Worm (Caenorhabditis elegans) whole organism, mixed stage, embryonic: Measurements from ENCODE around the gene lips-1.

Experiments
- M03D4.4 ChIP-seq: sonication (generic microtip); optimal IDR thresholded peaks from 2 replicates; lab custom pipeline; 2017; ENCODE audit warnings: mild to moderate bottlenecking, missing genetic modification characterization, missing compliant biosample characterization
- bed-3 ChIP-seq: fragments of 200-800 bp; sonication (Bioruptor generic); optimal IDR thresholded peaks from 3 replicates; lab custom pipeline; 2018; ENCODE audit warnings: mild to moderate bottlenecking, missing genetic modification characterization, moderate library complexity, missing compliant biosample characterization
- blmp-1 ChIP-seq: fragments of 150-350 bp; optimal IDR thresholded peaks from 2 replicates; lab custom pipeline; 2014; ENCODE audit warnings: missing biosample characterization, missing genetic modification characterization
- ceh-43 ChIP-seq: fragments of 200-800 bp; sonication (Bioruptor generic); optimal IDR thresholded peaks from 2 replicates; lab custom pipeline; 2018; ENCODE audit warnings: mild to moderate bottlenecking, missing genetic modification characterization, moderate library complexity, missing compliant biosample characterization
- ceh-83 ChIP-seq: fragments of 200-800 bp; sonication (Bioruptor generic); optimal IDR thresholded peaks from 2 replicates; lab custom pipeline; 2018; ENCODE audit warnings: mild to moderate bottlenecking, missing genetic modification characterization, missing compliant biosample characterization
- ces-1 ChIP-seq: fragments of 150-350 bp; optimal IDR thresholded peaks from 2 replicates; lab custom pipeline; 2014; ENCODE audit warnings: missing biosample characterization, missing genetic modification reagents, missing genetic modification characterization
- cnd-1 ChIP-seq: fragments of 200-800 bp; sonication (Bioruptor generic); optimal IDR thresholded peaks from 2 replicates; lab custom pipeline; 2018; ENCODE audit warnings: mild to moderate bottlenecking, missing genetic modification characterization, missing compliant biosample characterization
- drap-1 ChIP-seq: fragments of 200-800 bp; sonication (Bioruptor generic); optimal IDR thresholded peaks from 3 replicates; lab custom pipeline; 2018; ENCODE audit warnings: mild to moderate bottlenecking, missing genetic modification characterization, missing compliant biosample characterization
- elt-1 ChIP-seq: sonication (generic microtip); optimal IDR thresholded peaks from 2 replicates; lab custom pipeline; 2017; ENCODE audit warnings: missing genetic modification characterization, mild to moderate bottlenecking, missing compliant biosample characterization, antibody characterized with exemption, moderate library complexity, borderline replicate concordance; ENCODE audit not compliant: insufficient read depth
- flh-1 ChIP-seq: fragments of 200-800 bp; sonication (Bioruptor generic); optimal IDR thresholded peaks from 2 replicates; lab custom pipeline; 2018; ENCODE audit warnings: mild to moderate bottlenecking, missing genetic modification characterization, moderate library complexity, missing compliant biosample characterization
- ham-2 ChIP-seq: fragments of 200-800 bp; sonication (Bioruptor generic); optimal IDR thresholded peaks from 2 replicates; lab custom pipeline; 2018; ENCODE audit warnings: mild to moderate bottlenecking, missing genetic modification characterization, missing compliant biosample characterization
- lin-13 ChIP-seq: fragments of 150-350 bp; optimal IDR thresholded peaks from 2 replicates; lab custom pipeline; 2014; ENCODE audit warnings: missing biosample characterization, missing genetic modification characterization
- lin-32 ChIP-seq: fragments of 200-800 bp; sonication (Bioruptor generic); optimal IDR thresholded peaks from 2 replicates; lab custom pipeline; 2018; ENCODE audit warnings: mild to moderate bottlenecking, missing genetic modification characterization, missing compliant biosample characterization
- lsy-2 ChIP-seq: fragments of 150-350 bp; optimal IDR thresholded peaks from 2 replicates; lab custom pipeline; 2014; ENCODE audit warnings: missing biosample characterization, missing genetic modification characterization
- mab-5 ChIP-seq: fragments of 150-350 bp; optimal IDR thresholded peaks from 2 replicates; lab custom pipeline; 2014; ENCODE audit warnings: missing biosample characterization, missing genetic modification characterization
- mep-1 ChIP-seq: fragments of 150-350 bp; optimal IDR thresholded peaks from 2 replicates; lab custom pipeline; 2017; ENCODE audit warnings: missing biosample characterization, missing genetic modification reagents, missing genetic modification characterization, inconsistent platforms
- mls-2 ChIP-seq: sonication (generic microtip); optimal IDR thresholded peaks from 2 replicates; lab custom pipeline; 2016; ENCODE audit warnings: mild to moderate bottlenecking, missing genetic modification characterization, moderate library complexity, missing compliant biosample characterization
- nhr-12 ChIP-seq: fragments of 150-350 bp; optimal IDR thresholded peaks from 2 replicates; lab custom pipeline; 2014; ENCODE audit warnings: missing biosample characterization, missing genetic modification characterization
- nhr-2 ChIP-seq: fragments of 150-350 bp; optimal IDR thresholded peaks from 2 replicates; lab custom pipeline; 2014; ENCODE audit warnings: missing biosample characterization, missing genetic modification characterization
- nhr-237 ChIP-seq: fragments of 150-350 bp; optimal IDR thresholded peaks from 2 replicates; lab custom pipeline; 2014; ENCODE audit warnings: missing biosample characterization, missing genetic modification characterization
- nhr-28 ChIP-seq: fragments of 150-350 bp; optimal IDR thresholded peaks from 2 replicates; lab custom pipeline; 2014; ENCODE audit warnings: missing biosample characterization, missing genetic modification characterization
- nhr-76 ChIP-seq: sonication (generic microtip); optimal IDR thresholded peaks from 2 replicates; lab custom pipeline; 2017; ENCODE audit warnings: missing biosample characterization, missing genetic modification characterization
- pha-4 ChIP-seq: fragments of 150-350 bp; optimal IDR thresholded peaks from 2 replicates; lab custom pipeline; 2018; ENCODE audit warnings: missing biosample characterization, missing genetic modification reagents, missing genetic modification characterization
- sem-2 ChIP-seq: fragments of 200-800 bp; sonication (Bioruptor generic); optimal IDR thresholded peaks from 2 replicates; lab custom pipeline; 2018; ENCODE audit warnings: mild to moderate bottlenecking, missing genetic modification characterization, missing compliant biosample characterization
- snpc-4 ChIP-seq: fragments of 150-350 bp; optimal IDR thresholded peaks from 2 replicates; lab custom pipeline; 2014; ENCODE audit warnings: missing biosample characterization, missing genetic modification characterization
- sptf-1 ChIP-seq: sonication (generic microtip); optimal IDR thresholded peaks from 2 replicates; lab custom pipeline; 2017; ENCODE audit warnings: mild to moderate bottlenecking, missing genetic modification characterization, moderate library complexity, missing compliant biosample characterization
- unc-39 ChIP-seq: fragments of 150-350 bp; optimal IDR thresholded peaks from 2 replicates; lab custom pipeline; 2014; ENCODE audit warnings: missing biosample characterization, missing genetic modification characterization
- unc-62 ChIP-seq: fragments of 150-350 bp; optimal IDR thresholded peaks from 2 replicates; lab custom pipeline; 2014; ENCODE audit warnings: missing biosample characterization, missing genetic modification reagents, missing genetic modification characterization
- zip-8 ChIP-seq: fragments of 150-350 bp; optimal IDR thresholded peaks from 2 replicates; lab custom pipeline; 2014; ENCODE audit warnings: missing biosample characterization, missing genetic modification characterization
- ztf-11 ChIP-seq: fragments of 150-350 bp; optimal IDR thresholded peaks from 2 replicates; lab custom pipeline; 2014; ENCODE audit warnings: missing biosample characterization, missing genetic modification characterization

lips-1 gene

ce11 chrX:12461557-12461956, 31.0 kb upstream of the lips-1 start, which contains the start of gene odr-7:
TSS of gene odr-7 (minus strand) at chrX:12461657.
- TF ChIP-seq unc-62 (GFP tag; lab: Kevin White, UChicago) (no peak), blmp-1 (tag; lab: Kevin White, UChicago) (no peak), unc-39 (tag; lab: Kevin White, UChicago) (no peak), nhr-237 (tag; lab: Kevin White, UChicago) (no peak), ham-2 (no peak), mab-5 (no peak), mep-1 (tag; lab: Kevin White, UChicago) (no peak), sem-2 (GFP tag; lab: Kevin White, UChicago) (no peak), cnd-1 (tag; lab: Kevin White, UChicago) (no peak), ces-1 (GFP tag; lab: Kevin White, UChicago) (no peak), nhr-28 (tag; lab: Kevin White, UChicago) (no peak), lin-32 (GFP tag; lab: Kevin White, UChicago) (no peak), ceh-83 (GFP tag; lab: Kevin White, UChicago) (no peak), bed-3 (no peak), sptf-1 (no peak), drap-1 (no peak), nhr-2 (tag; lab: Kevin White, UChicago) (no peak), M03D4.4 (tag; lab: Kevin White, UChicago) (no peak), flh-1 (GFP tag; lab: Kevin White, UChicago) (no peak)
- TF ChIP-seq, all 35 proteins: peak for 0

ce11 chrX:12463504-12463903, 29.1 kb upstream of the lips-1 start, which contains the start of gene T18D3.5:
TSS of gene T18D3.5 (plus strand) at chrX:12463804.
- TF ChIP-seq blmp-1 (tag; lab: Kevin White, UChicago) (no peak), pha-4 (no peak), ceh-43 (GFP tag; lab: Kevin White, UChicago) (no peak), bed-3 (no peak), ceh-83 (GFP tag; lab: Kevin White, UChicago) (no peak), ham-2 (no peak), sem-2 (GFP tag; lab: Kevin White, UChicago) (no peak), mls-2 (tag; lab: Kevin White, UChicago) (no peak)

ce11 chrX:12466769-12467168, 25.8 kb upstream of the lips-1 start, which contains the start of gene cdf-2:
TSS of gene cdf-2 (minus strand) at chrX:12466917.
- TF ChIP-seq M03D4.4 (tag; lab: Kevin White, UChicago): no peak
- TF ChIP-seq unc-62 (GFP tag; lab: Kevin White, UChicago): no peak
- TF ChIP-seq ztf-11 (tag; lab: Kevin White, UChicago): no peak
- TF ChIP-seq nhr-76 (tag; lab: Kevin White, UChicago): no peak
- no peak for TF ChIP-seq snpc-4 (tag; lab: Kevin White, UChicago)
- TF ChIP-seq mep-1 (tag; lab: Kevin White, UChicago): no peak
- TF ChIP-seq cnd-1 (tag; lab: Kevin White, UChicago): no peak
- TF ChIP-seq elt-1 (tag; lab: Kevin White, UChicago): no peak
- no peak for TF ChIP-seq mab-5
- no peak for TF ChIP-seq lin-32 (GFP tag; lab: Kevin White, UChicago)
- no peak for TF ChIP-seq nhr-28 (tag; lab: Kevin White, UChicago)
- no peak for TF ChIP-seq sptf-1
- no peak for TF ChIP-seq pha-4
- TF ChIP-seq zip-8 (tag; lab: Kevin White, UChicago): no peak
- TF ChIP-seq ceh-83 (GFP tag; lab: Kevin White, UChicago): no peak
- TF ChIP-seq mls-2 (tag; lab: Kevin White, UChicago): no peak

ce11 chrX:12467660-12468111, 24.9 kb upstream of the lips-1 start, which contains the start of gene myo-2:
TSS of gene myo-2 (plus strand) at chrX:12468061.
- TF ChIP-seq lsy-2 (tag; lab: Kevin White, UChicago): no peak
- TF ChIP-seq mep-1 (tag; lab: Kevin White, UChicago): no peak
- peak; percentile 17 for TF ChIP-seq pha-4
- TF ChIP-seq zip-8 (tag; lab: Kevin White, UChicago): no peak
- no peak for TF ChIP-seq lin-13 (tag; lab: Kevin White, UChicago)

- no peak for TF ChIP-seq mls-2 (tag; lab: Kevin White, UChicago)
- no peak for TF ChIP-seq mep-1 (tag; lab: Kevin White, UChicago)
- no peak for TF ChIP-seq sptf-1
- no peak for TF ChIP-seq lin-32 (GFP tag; lab: Kevin White, UChicago)
- no peak for TF ChIP-seq nhr-28 (tag; lab: Kevin White, UChicago)
- no peak for TF ChIP-seq nhr-12 (tag; lab: Kevin White, UChicago)
- TF ChIP-seq ceh-83 (GFP tag; lab: Kevin White, UChicago): no peak
- TF ChIP-seq, all 35 proteins: peak for 0
Observed at ce11 chrX:12469846-12470245, 22.7 kb upstream of the lips-1 start.
